Fruit fly (Drosophila melanogaster): Measurements from ENCODE around the gene Atg8a.

The Atg8a gene

dm6 chrX:10729196-10729835, 38.8 kb downstream of the Atg8a start (continued):
- TF ChIP-seq sim (GFP tag; IDR thresholded peaks at IDR 0.05) = no peak
- no peak for TF ChIP-seq Deaf1 (tag; optimal IDR thresholded peaks at IDR 0.05)
- TF ChIP-seq Ada2b (GFP tag; IDR thresholded peaks at IDR 0.05) = no peak
- TF ChIP-seq chm (GFP tag; IDR thresholded peaks at IDR 0.05) = peak; percentile 53; the same call in 1 of the 2 replicates
- TF ChIP-seq CG3838 (GFP tag; optimal IDR thresholded peaks at IDR 0.05) = no peak
- no peak for TF ChIP-seq Usf (GFP tag; optimal IDR thresholded peaks at IDR 0.05)
- no peak for TF ChIP-seq CG6683 (GFP tag; optimal IDR thresholded peaks at IDR 0.05)
- no peak for TF ChIP-seq h (optimal IDR thresholded peaks at IDR 0.05)
- TF ChIP-seq gce (GFP tag; IDR thresholded peaks at IDR 0.05) = no peak
- TF ChIP-seq D19A (tag; optimal IDR thresholded peaks at IDR 0.05) = peak; percentile 11
- peak; percentile 20 for TF ChIP-seq sqz (GFP tag; optimal IDR thresholded peaks at IDR 0.05)
- no peak for TF ChIP-seq CG15479 (GFP tag; optimal IDR thresholded peaks at IDR 0.05)
- no peak for TF ChIP-seq Hr39 (optimal IDR thresholded peaks at IDR 0.05)
- TF ChIP-seq CG15601 (tag; optimal IDR thresholded peaks at IDR 0.05) = peak; percentile 27
- no peak for TF ChIP-seq Atf6 (GFP tag; IDR thresholded peaks at IDR 0.05)
- no peak for TF ChIP-seq Rfx (GFP tag; IDR thresholded peaks at IDR 0.05)
- no peak for TF ChIP-seq CG17612 (GFP tag; IDR thresholded peaks at IDR 0.05)
- TF ChIP-seq ci (GFP tag; IDR thresholded peaks at IDR 0.05) = no peak
- TF ChIP-seq Camta (GFP tag; optimal IDR thresholded peaks at IDR 0.05) = no peak
- no peak for TF ChIP-seq CG8089 (GFP tag; optimal IDR thresholded peaks at IDR 0.05)
- TF ChIP-seq grn (GFP tag; optimal IDR thresholded peaks at IDR 0.05) = peak; percentile 85
- TF ChIP-seq vvl (GFP tag; IDR thresholded peaks at IDR 0.05) = no peak
- no peak for TF ChIP-seq CG17568 (GFP tag; optimal IDR thresholded peaks at IDR 0.05)
- no peak for TF ChIP-seq Adf1 (GFP tag; IDR thresholded peaks at IDR 0.05)
- no peak for TF ChIP-seq ara (GFP tag; IDR thresholded peaks at IDR 0.05)
- TF ChIP-seq Sox100B (GFP tag; optimal IDR thresholded peaks at IDR 0.05) = peak; percentile 3
- TF ChIP-seq CG2199 (GFP tag; IDR thresholded peaks at IDR 0.05) = 0 out of 3 replicates have a peak, but pooled peaks have one; percentile 73
- TF ChIP-seq B-H2 (GFP tag; optimal IDR thresholded peaks at IDR 0.05) = no peak
- 0 out of 3 replicates have a peak, but pooled peaks have one; percentile 27 for TF ChIP-seq CG6791 (GFP tag; IDR thresholded peaks at IDR 0.05; ENCODE audit: partially characterized antibody)
- no peak for TF ChIP-seq ssp (GFP tag; IDR thresholded peaks at IDR 0.05)
- TF ChIP-seq stwl (tag; optimal IDR thresholded peaks at IDR 0.05) = peak; percentile 95
- no peak for TF ChIP-seq CG6813 (GFP tag; optimal IDR thresholded peaks at IDR 0.05)
- no peak for TF ChIP-seq cad (GFP tag; optimal IDR thresholded peaks at IDR 0.05)
- no peak for TF ChIP-seq Doc3 (GFP tag; IDR thresholded peaks at IDR 0.05; ENCODE audit: partially characterized antibody)
- TF ChIP-seq CG15011 (GFP tag; optimal IDR thresholded peaks at IDR 0.05) = no peak
- no peak for TF ChIP-seq CG18011 (GFP tag; optimal IDR thresholded peaks at IDR 0.05)
- no peak for TF ChIP-seq CG1647 (GFP tag; optimal IDR thresholded peaks at IDR 0.05)
- peak; percentile 22 for TF ChIP-seq lab (GFP tag; optimal IDR thresholded peaks at IDR 0.05)
- TF ChIP-seq wor (GFP tag; IDR thresholded peaks at IDR 0.05) = no peak
- no peak for TF ChIP-seq CG7987 (GFP tag; optimal IDR thresholded peaks at IDR 0.05)
- no peak for TF ChIP-seq Dad (GFP tag; optimal IDR thresholded peaks at IDR 0.05)
- no peak for TF ChIP-seq CG17359 (tag; optimal IDR thresholded peaks at IDR 0.05)
- no peak for TF ChIP-seq CG17802 (tag; optimal IDR thresholded peaks at IDR 0.05)
- TF ChIP-seq CG3065 (GFP tag; optimal IDR thresholded peaks at IDR 0.05) = peak; percentile 83
- peak; percentile 72 for TF ChIP-seq Ets65A (GFP tag)
- TF ChIP-seq sna (GFP tag; IDR thresholded peaks at IDR 0.05; ENCODE audit: partially characterized antibody) = no peak
- no peak for TF ChIP-seq Max (GFP tag; optimal IDR thresholded peaks at IDR 0.05)
- no peak for TF ChIP-seq CG2875 (GFP tag; optimal IDR thresholded peaks at IDR 0.05)
- TF ChIP-seq fd96Cb (tag; optimal IDR thresholded peaks at IDR 0.05) = no peak
